Worm (Caenorhabditis elegans) whole organism, mixed stage, embryonic: ENCODE measurements around the gene C54D10.5.
A peak's percentile ranks its signal among the peaks of the same experiment; 100 is the strongest.

Source experiments
- M03D4.4 ChIP-seq: sonication (generic microtip); optimal IDR thresholded peaks from 2 replicates; lab custom pipeline; 2017; ENCODE audit warnings: mild to moderate bottlenecking, missing genetic modification characterization, missing compliant biosample characterization
- bed-3 ChIP-seq: fragments of 200-800 bp; sonication (Bioruptor generic); optimal IDR thresholded peaks from 3 replicates; lab custom pipeline; 2018; ENCODE audit warnings: mild to moderate bottlenecking, missing genetic modification characterization, moderate library complexity, missing compliant biosample characterization
- blmp-1 ChIP-seq: fragments of 150-350 bp; optimal IDR thresholded peaks from 2 replicates; lab custom pipeline; 2014; ENCODE audit warnings: missing biosample characterization, missing genetic modification characterization
- ceh-43 ChIP-seq: fragments of 200-800 bp; sonication (Bioruptor generic); optimal IDR thresholded peaks from 2 replicates; lab custom pipeline; 2018; ENCODE audit warnings: mild to moderate bottlenecking, missing genetic modification characterization, moderate library complexity, missing compliant biosample characterization
- ces-1 ChIP-seq: fragments of 150-350 bp; optimal IDR thresholded peaks from 2 replicates; lab custom pipeline; 2014; ENCODE audit warnings: missing biosample characterization, missing genetic modification reagents, missing genetic modification characterization
- cnd-1 ChIP-seq: fragments of 200-800 bp; sonication (Bioruptor generic); optimal IDR thresholded peaks from 2 replicates; lab custom pipeline; 2018; ENCODE audit warnings: mild to moderate bottlenecking, missing genetic modification characterization, missing compliant biosample characterization
- drap-1 ChIP-seq: fragments of 200-800 bp; sonication (Bioruptor generic); optimal IDR thresholded peaks from 3 replicates; lab custom pipeline; 2018; ENCODE audit warnings: mild to moderate bottlenecking, missing genetic modification characterization, missing compliant biosample characterization
- elt-3 ChIP-seq: fragments of 150-350 bp; optimal IDR thresholded peaks from 2 replicates; lab custom pipeline; 2014; ENCODE audit warnings: missing biosample characterization, missing genetic modification characterization
- flh-1 ChIP-seq: fragments of 200-800 bp; sonication (Bioruptor generic); optimal IDR thresholded peaks from 2 replicates; lab custom pipeline; 2018; ENCODE audit warnings: mild to moderate bottlenecking, missing genetic modification characterization, moderate library complexity, missing compliant biosample characterization
- ham-2 ChIP-seq: fragments of 200-800 bp; sonication (Bioruptor generic); optimal IDR thresholded peaks from 2 replicates; lab custom pipeline; 2018; ENCODE audit warnings: mild to moderate bottlenecking, missing genetic modification characterization, missing compliant biosample characterization
- hlh-1 ChIP-seq: fragments of 150-350 bp; optimal IDR thresholded peaks from 2 replicates; lab custom pipeline; 2014; ENCODE audit warnings: missing biosample characterization, missing genetic modification reagents, missing genetic modification characterization
- lin-13 ChIP-seq: fragments of 150-350 bp; optimal IDR thresholded peaks from 2 replicates; lab custom pipeline; 2014; ENCODE audit warnings: missing biosample characterization, missing genetic modification characterization
- lin-32 ChIP-seq: fragments of 200-800 bp; sonication (Bioruptor generic); optimal IDR thresholded peaks from 2 replicates; lab custom pipeline; 2018; ENCODE audit warnings: mild to moderate bottlenecking, missing genetic modification characterization, missing compliant biosample characterization
- lsy-2 ChIP-seq: fragments of 150-350 bp; optimal IDR thresholded peaks from 2 replicates; lab custom pipeline; 2014; ENCODE audit warnings: missing biosample characterization, missing genetic modification characterization
- mab-5 ChIP-seq: fragments of 150-350 bp; optimal IDR thresholded peaks from 2 replicates; lab custom pipeline; 2014; ENCODE audit warnings: missing biosample characterization, missing genetic modification characterization
- mep-1 ChIP-seq: fragments of 150-350 bp; optimal IDR thresholded peaks from 2 replicates; lab custom pipeline; 2017; ENCODE audit warnings: missing biosample characterization, missing genetic modification reagents, missing genetic modification characterization, inconsistent platforms
- mls-2 ChIP-seq: sonication (generic microtip); optimal IDR thresholded peaks from 2 replicates; lab custom pipeline; 2016; ENCODE audit warnings: mild to moderate bottlenecking, missing genetic modification characterization, moderate library complexity, missing compliant biosample characterization
- nhr-12 ChIP-seq: fragments of 150-350 bp; optimal IDR thresholded peaks from 2 replicates; lab custom pipeline; 2014; ENCODE audit warnings: missing biosample characterization, missing genetic modification characterization
- nhr-237 ChIP-seq: fragments of 150-350 bp; optimal IDR thresholded peaks from 2 replicates; lab custom pipeline; 2014; ENCODE audit warnings: missing biosample characterization, missing genetic modification characterization
- nhr-28 ChIP-seq: fragments of 150-350 bp; optimal IDR thresholded peaks from 2 replicates; lab custom pipeline; 2014; ENCODE audit warnings: missing biosample characterization, missing genetic modification characterization
- nhr-76 ChIP-seq: sonication (generic microtip); optimal IDR thresholded peaks from 2 replicates; lab custom pipeline; 2017; ENCODE audit warnings: missing biosample characterization, missing genetic modification characterization
- sem-2 ChIP-seq: fragments of 200-800 bp; sonication (Bioruptor generic); optimal IDR thresholded peaks from 2 replicates; lab custom pipeline; 2018; ENCODE audit warnings: mild to moderate bottlenecking, missing genetic modification characterization, missing compliant biosample characterization
- snpc-4 ChIP-seq: fragments of 150-350 bp; optimal IDR thresholded peaks from 2 replicates; lab custom pipeline; 2014; ENCODE audit warnings: missing biosample characterization, missing genetic modification characterization
- sptf-1 ChIP-seq: sonication (generic microtip); optimal IDR thresholded peaks from 2 replicates; lab custom pipeline; 2017; ENCODE audit warnings: mild to moderate bottlenecking, missing genetic modification characterization, moderate library complexity, missing compliant biosample characterization
- tbx-8 ChIP-seq: fragments of 200-800 bp; sonication (Bioruptor generic); optimal IDR thresholded peaks from 2 replicates; lab custom pipeline; 2018; ENCODE audit warnings: mild to moderate bottlenecking, missing genetic modification characterization, moderate library complexity, missing compliant biosample characterization
- unc-120 ChIP-seq: sonication (generic microtip); optimal IDR thresholded peaks from 2 replicates; lab custom pipeline; 2017; ENCODE audit warnings: missing genetic modification characterization, missing compliant biosample characterization; ENCODE audit not compliant: poor library complexity, severe bottlenecking
- unc-62 ChIP-seq: fragments of 150-350 bp; optimal IDR thresholded peaks from 2 replicates; lab custom pipeline; 2014; ENCODE audit warnings: missing biosample characterization, missing genetic modification reagents, missing genetic modification characterization
- zip-8 ChIP-seq: fragments of 150-350 bp; optimal IDR thresholded peaks from 2 replicates; lab custom pipeline; 2014; ENCODE audit warnings: missing biosample characterization, missing genetic modification characterization
- ztf-11 ChIP-seq: fragments of 150-350 bp; optimal IDR thresholded peaks from 2 replicates; lab custom pipeline; 2014; ENCODE audit warnings: missing biosample characterization, missing genetic modification characterization

The C54D10.5 gene

DNA sequence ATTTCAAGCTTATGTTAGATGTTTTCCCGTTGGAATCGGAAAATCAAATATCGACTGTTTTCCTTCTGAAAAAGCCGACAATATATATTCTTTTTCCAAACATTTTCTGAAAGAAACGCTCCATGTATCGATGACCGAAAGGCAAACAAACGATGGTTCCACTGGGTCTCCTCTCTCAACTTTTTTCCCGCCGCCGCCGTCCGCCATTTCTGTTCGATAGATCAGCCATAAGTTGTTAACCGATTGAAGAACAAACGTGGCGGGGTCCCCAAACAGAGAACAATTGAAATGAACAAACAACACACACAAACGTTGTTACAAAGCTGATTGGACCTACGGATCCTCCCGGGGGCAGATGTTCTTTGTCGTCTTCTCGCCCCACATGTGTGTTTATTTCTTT, 37.5 kb downstream of the C54D10.5 start:
- TF ChIP-seq mls-2 (tag; lab: Kevin White, UChicago) (no peak), bed-3 (GFP tag; lab: Kevin White, UChicago) (no peak), nhr-76 (tag; lab: Kevin White, UChicago) (no peak), M03D4.4 (no peak), lin-32 (no peak), drap-1 (GFP tag; lab: Kevin White, UChicago) (no peak), unc-62 (GFP tag; lab: Kevin White, UChicago) (no peak), nhr-237 (no peak), ham-2 (GFP tag; lab: Kevin White, UChicago) (no peak), sptf-1 (no peak), elt-3 (tag; lab: Kevin White, UChicago) (no peak)

DNA sequence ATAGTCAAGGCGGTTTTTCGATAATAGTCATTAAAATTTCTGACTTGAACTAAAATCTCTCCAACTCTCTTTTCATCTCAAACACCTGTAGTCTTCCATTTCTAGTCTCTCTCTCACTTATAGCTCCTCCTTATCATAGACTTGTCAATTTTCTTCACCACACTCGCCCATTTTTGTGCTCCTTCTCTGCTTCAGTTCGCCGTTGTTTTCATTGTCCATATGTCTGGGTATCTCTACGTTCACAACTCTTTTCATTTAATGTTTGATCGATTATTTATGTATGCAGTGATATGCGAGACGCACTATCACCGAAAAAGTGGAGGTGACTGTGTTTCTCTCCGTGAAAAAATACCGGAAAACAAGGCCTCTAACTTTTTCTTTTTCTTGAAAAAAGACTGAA, 38.6 kb downstream of the C54D10.5 start:
- no peak for TF ChIP-seq drap-1 (GFP tag; lab: Kevin White, UChicago)
- TF ChIP-seq ham-2 (GFP tag; lab: Kevin White, UChicago) = no peak
- no peak for TF ChIP-seq ceh-43 (GFP tag; lab: Kevin White, UChicago)
- TF ChIP-seq zip-8 (tag; lab: Kevin White, UChicago) = no peak
- TF ChIP-seq nhr-76 (tag; lab: Kevin White, UChicago) = no peak
- no peak for TF ChIP-seq hlh-1 (tag; lab: Kevin White, UChicago)
- TF ChIP-seq blmp-1 = no peak
- TF ChIP-seq flh-1 (GFP tag; lab: Kevin White, UChicago) = no peak
- TF ChIP-seq lsy-2 (tag; lab: Kevin White, UChicago) = no peak
- no peak for TF ChIP-seq lin-13 (tag; lab: Kevin White, UChicago)
- TF ChIP-seq, all 35 proteins: peak for 0

- TF ChIP-seq nhr-237 (no peak), elt-3 (tag; lab: Kevin White, UChicago) (no peak), sem-2 (GFP tag; lab: Kevin White, UChicago) (no peak), snpc-4 (tag; lab: Kevin White, UChicago) (no peak), hlh-1 (tag; lab: Kevin White, UChicago) (no peak), ces-1 (GFP tag; lab: Kevin White, UChicago) (no peak), nhr-76 (tag; lab: Kevin White, UChicago) (no peak), nhr-12 (tag; lab: Kevin White, UChicago) (no peak), ham-2 (GFP tag; lab: Kevin White, UChicago) (no peak)
Measured at ce11 chrV:12468363-12468762, 39.2 kb downstream of the C54D10.5 start, which contains the start of gene F28C1.3. TSS of gene F28C1.3 (plus strand) at chrV:12468663.

DNA sequence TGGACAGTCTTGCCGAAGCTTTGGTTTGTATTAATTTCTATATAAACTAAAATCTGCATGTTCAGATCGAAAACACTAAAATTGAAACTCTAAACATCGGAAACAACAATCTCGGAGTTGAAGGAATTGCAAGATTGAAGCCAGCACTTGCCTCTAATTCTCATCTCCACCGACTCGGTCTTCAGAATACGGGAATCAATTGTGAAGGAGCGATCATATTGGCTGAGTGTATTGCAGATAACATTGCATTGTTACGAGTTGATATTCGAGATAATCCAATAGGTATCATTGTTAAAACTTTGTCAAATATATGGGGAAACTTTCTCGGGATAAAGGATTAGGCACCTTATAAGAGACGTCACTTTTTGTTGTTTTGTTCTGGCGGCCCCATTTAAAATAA, 41.2 kb downstream of the C54D10.5 start:
- TF ChIP-seq bed-3 (GFP tag; lab: Kevin White, UChicago) (no peak), M03D4.4 (no peak), nhr-28 (tag; lab: Kevin White, UChicago) (no peak), cnd-1 (tag; lab: Kevin White, UChicago) (no peak), lsy-2 (tag; lab: Kevin White, UChicago) (no peak), ceh-43 (GFP tag; lab: Kevin White, UChicago) (no peak), tbx-8 (no peak), snpc-4 (tag; lab: Kevin White, UChicago) (no peak), mls-2 (tag; lab: Kevin White, UChicago) (no peak), sem-2 (GFP tag; lab: Kevin White, UChicago) (no peak), ztf-11 (tag; lab: Kevin White, UChicago) (no peak)

DNA sequence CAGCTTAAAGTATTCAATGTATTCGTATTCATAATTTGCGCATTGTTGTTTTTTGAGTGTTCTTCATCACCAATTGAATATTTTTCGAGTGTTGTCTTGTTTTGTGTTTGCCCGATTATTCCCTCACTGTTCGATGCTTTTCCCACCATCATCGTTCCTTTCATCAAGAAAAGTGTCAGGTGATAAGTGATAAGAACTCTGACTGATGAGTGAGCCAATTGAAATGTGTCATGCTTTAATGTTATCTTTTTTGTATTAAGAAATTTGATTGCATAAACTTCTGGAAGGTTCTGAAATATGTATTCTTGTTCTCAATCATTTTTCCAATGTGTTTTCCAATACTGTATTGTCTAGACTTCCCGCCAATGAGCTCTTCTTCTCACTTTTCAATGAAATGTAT, 46.2 kb downstream of the C54D10.5 start:
- TF ChIP-seq tbx-8 (no peak), bed-3 (GFP tag; lab: Kevin White, UChicago) (no peak), nhr-12 (tag; lab: Kevin White, UChicago) (no peak), mep-1 (tag; lab: Kevin White, UChicago) (no peak), snpc-4 (tag; lab: Kevin White, UChicago) (no peak), nhr-28 (tag; lab: Kevin White, UChicago) (no peak), lsy-2 (tag; lab: Kevin White, UChicago) (no peak), lin-32 (no peak), ceh-43 (GFP tag; lab: Kevin White, UChicago) (no peak), mab-5 (no peak), ztf-11 (tag; lab: Kevin White, UChicago) (no peak), nhr-237 (no peak)

DNA sequence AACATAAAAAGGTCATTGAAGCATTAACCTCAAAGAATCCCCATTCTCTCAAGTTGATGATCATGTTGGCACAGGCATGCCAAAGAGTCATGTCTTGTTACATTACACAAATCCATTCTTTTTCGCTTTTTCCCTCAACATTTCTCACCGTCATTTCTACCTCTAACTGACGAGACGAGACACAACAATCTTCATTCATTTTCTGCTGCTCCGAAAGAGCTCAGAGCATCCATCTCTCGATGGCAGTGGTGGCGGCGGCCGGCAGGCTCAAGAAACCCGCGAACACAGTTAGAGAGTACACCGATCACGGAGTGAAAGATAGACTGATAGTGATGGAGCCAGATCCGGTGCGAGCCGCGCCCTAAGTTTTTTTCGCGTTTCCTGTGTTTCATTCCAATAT, 48.0 kb downstream of the C54D10.5 start:
- TF ChIP-seq hlh-1 (tag; lab: Kevin White, UChicago) = peak; percentile 22
- no peak for TF ChIP-seq sem-2 (GFP tag; lab: Kevin White, UChicago)
- TF ChIP-seq lsy-2 (tag; lab: Kevin White, UChicago) = no peak
- peak; percentile 72 for TF ChIP-seq unc-120 (tag; lab: Kevin White, UChicago)
- no peak for TF ChIP-seq nhr-12 (tag; lab: Kevin White, UChicago)
- TF ChIP-seq unc-62 (GFP tag; lab: Kevin White, UChicago) = peak; percentile 34
